Worm (Caenorhabditis elegans) whole organism, midembryonic: ENCODE measurements around the gene cpf-2.

Source experiments
- cog-1 ChIP-seq: sonication (generic microtip); optimal IDR thresholded peaks from 2 replicates; lab custom pipeline; 2016; ENCODE audit warnings: missing genetic modification characterization, missing compliant biosample characterization
- flt-1 ChIP-seq: fragments of 200-800 bp; sonication (Bioruptor generic); IDR thresholded peaks from 2 replicates; pipeline ENCODE4 v1.3.6; 2022; ENCODE audit warnings: missing genetic modification characterization, missing compliant biosample characterization
- ref-1 ChIP-seq: fragments of 200-800 bp; sonication (Bioruptor generic); conservative IDR thresholded peaks from 2 replicates; pipeline ENCODE4 v1.3.6; 2022; ENCODE audit warnings: missing genetic modification reagents, missing genetic modification characterization, missing compliant biosample characterization
- tab-1 ChIP-seq: fragments of 200-800 bp; sonication (Bioruptor generic); IDR thresholded peaks from 2 replicates; pipeline ENCODE4 v1.3.6; 2022; ENCODE audit warnings: missing genetic modification characterization, missing compliant biosample characterization

- TF ChIP-seq tab-1 (GFP tag; lab: Robert Waterston, UW) (no peak), ref-1 (GFP tag; lab: Robert Waterston, UW) (no peak), cog-1 (tag; lab: Kevin White, UChicago) (no peak), flt-1 (0 out of 2 replicates have a peak, but pooled peaks have one; percentile 17)
These were observed 9.9 kb downstream of the cpf-2 start for ce11 chrIII:13258752-13259151.
